Fruit fly (Drosophila melanogaster) whole organism, pupa: ENCODE data around the gene CG16782.

Experiments used
- CG10348 ChIP-seq: fragments of 200-800 bp; sonication (Bioruptor generic); IDR thresholded peaks from 2 replicates; pipeline ENCODE4 v1.3.6; 2022; ENCODE audit warnings: missing biosample characterization, missing genetic modification characterization
- CG12605 ChIP-seq: fragments of 200-800 bp; sonication (Bioruptor generic); IDR thresholded peaks from 2 replicates; pipeline ENCODE4 v1.3.6; 2022; ENCODE audit warnings: missing biosample characterization, missing genetic modification characterization
- CG13204 ChIP-seq: fragments of 200-800 bp; sonication (Bioruptor generic); optimal IDR thresholded peaks from 2 replicates; lab custom pipeline; 2018; ENCODE audit warnings: missing biosample characterization, mild to moderate bottlenecking, missing genetic modification characterization, moderate library complexity
- CG14655 ChIP-seq: fragments of 200-800 bp; sonication (Bioruptor generic); optimal IDR thresholded peaks from 3 replicates; lab custom pipeline; 2017; ENCODE audit warnings: mild to moderate bottlenecking, missing biosample characterization, missing genetic modification reagents, missing genetic modification characterization
- CG15710 ChIP-seq: fragments of 200-800 bp; sonication (Bioruptor generic); optimal IDR thresholded peaks from 2 replicates; lab custom pipeline; 2018; ENCODE audit warnings: missing biosample characterization, mild to moderate bottlenecking, missing genetic modification characterization, moderate library complexity
- CG17806 ChIP-seq: fragments of 200-800 bp; sonication (Bioruptor generic); optimal IDR thresholded peaks from 2 replicates; lab custom pipeline; 2018; ENCODE audit warnings: missing biosample characterization, mild to moderate bottlenecking, missing genetic modification characterization, moderate library complexity
- CG32121 ChIP-seq: fragments of 200-800 bp; sonication (Bioruptor generic); IDR thresholded peaks from 2 replicates; pipeline ENCODE4 v1.3.6; 2022; ENCODE audit warnings: missing biosample characterization, missing genetic modification characterization
- CG34367 ChIP-seq: fragments of 200-800 bp; sonication (Bioruptor generic); optimal IDR thresholded peaks from 2 replicates; lab custom pipeline; 2018; ENCODE audit warnings: missing biosample characterization, mild to moderate bottlenecking, missing genetic modification characterization
- CG4496 ChIP-seq: fragments of 200-800 bp; sonication (Bioruptor generic); IDR thresholded peaks from 3 replicates; pipeline ENCODE4 v1.3.6; 2022; ENCODE audit warnings: missing biosample characterization, missing genetic modification characterization
- CG8159 ChIP-seq: fragments of 200-800 bp; sonication (Bioruptor generic); optimal IDR thresholded peaks from 3 replicates; lab custom pipeline; 2018; ENCODE audit warnings: missing biosample characterization, mild to moderate bottlenecking, missing genetic modification characterization, moderate library complexity
- CG8301 ChIP-seq: fragments of 200-800 bp; sonication (Bioruptor generic); optimal IDR thresholded peaks from 2 replicates; lab custom pipeline; 2018; ENCODE audit warnings: missing biosample characterization, mild to moderate bottlenecking, missing genetic modification characterization
- CG9948 ChIP-seq: fragments of 200-800 bp; sonication (Bioruptor generic); optimal IDR thresholded peaks from 2 replicates; lab custom pipeline; 2018; ENCODE audit warnings: missing biosample characterization, mild to moderate bottlenecking, missing genetic modification characterization, moderate library complexity
- D1 ChIP-seq: fragments of 200-800 bp; sonication (Bioruptor generic); optimal IDR thresholded peaks from 2 replicates; lab custom pipeline; 2018; ENCODE audit warnings: missing biosample characterization, mild to moderate bottlenecking, missing genetic modification characterization, moderate library complexity
- EcR ChIP-seq: fragments of 200-800 bp; sonication (Bioruptor generic); optimal IDR thresholded peaks from 3 replicates; lab custom pipeline; 2019; ENCODE audit warnings: missing biosample characterization, missing genetic modification characterization, mild to moderate bottlenecking, moderate library complexity, missing genetic modification reagents
- Ets98B ChIP-seq: fragments of 200-800 bp; sonication (Bioruptor generic); IDR thresholded peaks from 2 replicates; pipeline ENCODE4 v1.3.6; 2022; ENCODE audit warnings: missing biosample characterization, missing genetic modification characterization
- Pif1A ChIP-seq: fragments of 200-800 bp; sonication (Bioruptor generic); optimal IDR thresholded peaks from 3 replicates; lab custom pipeline; 2016; ENCODE audit warnings: missing biosample characterization, missing genetic modification characterization
- Pif1B ChIP-seq: fragments of 200-800 bp; sonication (Bioruptor generic); optimal IDR thresholded peaks from 3 replicates; lab custom pipeline; 2016; ENCODE audit warnings: missing biosample characterization, missing genetic modification characterization
- Snoo ChIP-seq: fragments of 200-800 bp; sonication (Bioruptor generic); optimal IDR thresholded peaks from 3 replicates; lab custom pipeline; 2017; ENCODE audit warnings: missing biosample characterization, mild to moderate bottlenecking, missing genetic modification characterization, inconsistent platforms
- fd96Ca ChIP-seq: fragments of 200-800 bp; sonication (Bioruptor generic); IDR thresholded peaks from 3 replicates; pipeline ENCODE4 v1.3.6; 2022; ENCODE audit warnings: missing biosample characterization, missing genetic modification characterization
- gl ChIP-seq: fragments of 200-800 bp; sonication (Bioruptor generic); optimal IDR thresholded peaks from 2 replicates; lab custom pipeline; 2018; ENCODE audit warnings: missing biosample characterization, mild to moderate bottlenecking, missing genetic modification characterization
- rn ChIP-seq: fragments of 200-800 bp; sonication (Bioruptor generic); IDR thresholded peaks from 2 replicates; pipeline ENCODE4 v1.3.6; 2022; ENCODE audit warnings: missing biosample characterization, missing genetic modification characterization

The CG16782 gene

dm6 chrX:3481034-3481433 is 21.0 kb upstream of the CG16782 start:
- TF ChIP-seq CG14655 (GFP tag; lab: Kevin White, UChicago) (no peak), Pif1A (GFP tag; lab: Kevin White, UChicago) (no peak), rn (GFP tag; lab: Robert Waterston, UW) (no peak), CG12605 (GFP tag; lab: Robert Waterston, UW) (no peak), CG8159 (no peak), D1 (tag; lab: Kevin White, UChicago) (peak; percentile 33), CG4496 (peak; percentile 34; the same call in 1 of the 3 replicates), EcR (peak; percentile 43), Ets98B (GFP tag; lab: Robert Waterston, UW) (peak; percentile 40; the same call in 1 of the 2 replicates)

DNA sequence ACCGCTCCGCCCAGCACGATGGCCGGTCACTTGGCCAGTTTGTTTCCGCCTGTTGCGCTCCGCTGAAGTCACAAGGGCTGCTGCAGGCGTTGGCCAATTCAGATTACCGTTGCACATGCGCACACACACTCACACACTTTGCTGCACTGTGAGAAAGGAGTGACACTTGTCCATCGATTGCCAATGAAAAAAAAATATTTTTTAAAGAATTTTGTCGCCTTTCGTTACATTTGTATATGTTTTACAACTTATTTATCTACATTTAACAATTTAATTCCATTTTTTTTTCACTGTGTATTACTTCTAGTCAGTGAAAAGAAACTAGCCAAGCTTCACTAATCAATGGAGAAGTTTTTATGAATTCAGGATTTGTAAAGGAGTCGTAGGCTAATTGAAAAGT is 16.0 kb upstream of the CG16782 start:
- TF ChIP-seq D1 (tag; lab: Kevin White, UChicago) (peak; percentile 26), Ets98B (GFP tag; lab: Robert Waterston, UW) (peak; percentile 74), CG9948 (tag; lab: Kevin White, UChicago) (peak; percentile 69), CG8301 (tag; lab: Kevin White, UChicago) (peak; percentile 78), EcR (no peak), CG32121 (peak; percentile 65), CG14655 (GFP tag; lab: Kevin White, UChicago) (peak; percentile 85), CG15710 (tag; lab: Kevin White, UChicago) (peak; percentile 64), CG8159 (peak; percentile 74), CG10348 (GFP tag; lab: Robert Waterston, UW) (peak; percentile 22; the same call in 1 of the 2 replicates), fd96Ca (GFP tag; lab: Robert Waterston, UW) (peak; percentile 52; the same call in 2 of the 3 replicates), CG17806 (tag; lab: Kevin White, UChicago) (peak; percentile 73), Pif1B (GFP tag; lab: Kevin White, UChicago) (peak; percentile 67), Pif1A (GFP tag; lab: Kevin White, UChicago) (peak; percentile 72), CG34367 (tag; lab: Kevin White, UChicago) (peak; percentile 63), CG13204 (GFP tag; lab: Kevin White, UChicago) (no peak), Snoo (tag; lab: Kevin White, UChicago) (peak; percentile 69), gl (tag; lab: Kevin White, UChicago) (peak; percentile 18), CG12605 (GFP tag; lab: Robert Waterston, UW) (peak; percentile 68), rn (GFP tag; lab: Robert Waterston, UW) (peak; percentile 61), CG4496 (peak; percentile 87)
- TF ChIP-seq, all 21 proteins: peak for 19

- TF ChIP-seq Pif1B (GFP tag; lab: Kevin White, UChicago) (peak; percentile 77), Pif1A (GFP tag; lab: Kevin White, UChicago) (peak; percentile 80), CG32121 (peak; percentile 73), EcR (peak; percentile 49), gl (tag; lab: Kevin White, UChicago) (peak; percentile 87), Snoo (tag; lab: Kevin White, UChicago) (peak; percentile 78), CG14655 (GFP tag; lab: Kevin White, UChicago) (peak; percentile 82), CG17806 (tag; lab: Kevin White, UChicago) (peak; percentile 80), CG34367 (tag; lab: Kevin White, UChicago) (peak; percentile 89), CG10348 (GFP tag; lab: Robert Waterston, UW) (no peak), CG8159 (peak; percentile 93), D1 (tag; lab: Kevin White, UChicago) (peak; percentile 76), CG12605 (GFP tag; lab: Robert Waterston, UW) (peak; percentile 88), fd96Ca (GFP tag; lab: Robert Waterston, UW) (peak; percentile 72; the same call in 2 of the 3 replicates), CG13204 (GFP tag; lab: Kevin White, UChicago) (peak; percentile 85), Ets98B (GFP tag; lab: Robert Waterston, UW) (peak; percentile 50), CG9948 (tag; lab: Kevin White, UChicago) (peak; percentile 88), CG15710 (tag; lab: Kevin White, UChicago) (peak; percentile 92), CG8301 (tag; lab: Kevin White, UChicago) (peak; percentile 75), rn (GFP tag; lab: Robert Waterston, UW) (peak; percentile 31; the same call in 1 of the 2 replicates), CG4496 (peak; percentile 87)
Observed at dm6 chrX:3474476-3475439, 14.7 kb upstream of the CG16782 start, which contains the start of gene CG12206. Gene CG12206, minus strand, starts transcription at chrX:3474524.

DNA sequence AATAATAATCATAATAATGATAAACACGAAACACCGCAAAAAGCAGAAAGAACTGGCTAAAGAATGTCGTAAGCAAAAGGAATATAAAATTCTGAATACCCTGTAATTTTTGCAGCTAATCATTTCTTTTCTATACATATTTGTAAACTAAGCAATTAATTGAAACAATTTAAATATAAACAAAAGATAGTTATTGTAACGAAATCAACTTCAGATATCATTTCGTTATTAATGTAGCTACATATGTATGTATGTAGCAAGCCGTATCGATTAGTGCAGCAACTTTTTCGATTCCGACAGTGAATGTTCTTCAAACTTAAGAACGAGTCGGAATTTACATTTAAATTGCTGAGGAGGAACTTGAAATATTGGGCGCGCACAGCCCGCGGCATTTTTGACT is 13.6 kb upstream of the CG16782 start:
- TF ChIP-seq CG15710 (tag; lab: Kevin White, UChicago) (peak; percentile 10), CG32121 (no peak)

DNA sequence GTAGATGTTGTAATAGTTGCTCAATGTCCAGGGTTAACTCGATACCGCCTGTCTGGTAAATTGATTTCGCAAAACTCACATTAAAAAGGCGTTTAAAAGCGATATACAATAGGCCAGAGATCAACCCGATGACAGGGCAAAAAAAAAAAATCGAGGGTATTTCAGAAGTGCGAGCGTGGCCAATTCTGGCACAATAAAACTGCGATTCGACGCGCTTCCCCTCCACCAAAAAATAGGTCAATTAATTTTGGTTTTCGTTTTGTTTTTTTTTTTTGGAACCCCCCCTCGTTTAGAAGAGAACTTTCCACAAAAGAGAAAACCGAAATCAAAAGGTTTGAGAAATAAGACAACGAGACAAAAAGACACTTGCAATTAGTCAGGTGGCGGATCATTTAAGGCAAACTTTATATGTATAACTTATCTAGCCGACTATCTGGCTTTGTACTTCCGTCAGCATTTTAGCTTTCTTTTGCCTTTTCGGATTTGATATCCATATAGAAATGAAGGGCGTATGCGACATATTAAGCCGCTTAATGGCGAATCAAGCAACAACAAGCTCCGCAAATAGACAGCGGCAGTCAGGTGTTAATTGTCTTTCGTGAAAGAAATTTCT is 10.5 kb upstream of the CG16782 start:
- TF ChIP-seq CG34367 (tag; lab: Kevin White, UChicago) (no peak), Pif1A (GFP tag; lab: Kevin White, UChicago) (no peak), Snoo (tag; lab: Kevin White, UChicago) (no peak)
